Fruit fly (Drosophila melanogaster) whole organism, pupa: ENCODE measurements around the gene Cyp12a5.

Source experiments
- CG10348 ChIP-seq: fragments of 200-800 bp; sonication (Bioruptor generic); IDR thresholded peaks from 2 replicates; pipeline ENCODE4 v1.3.6; 2022; ENCODE audit warnings: missing biosample characterization, missing genetic modification characterization
- CG12605 ChIP-seq: fragments of 200-800 bp; sonication (Bioruptor generic); IDR thresholded peaks from 2 replicates; pipeline ENCODE4 v1.3.6; 2022; ENCODE audit warnings: missing biosample characterization, missing genetic modification characterization
- CG13204 ChIP-seq: fragments of 200-800 bp; sonication (Bioruptor generic); optimal IDR thresholded peaks from 2 replicates; lab custom pipeline; 2018; ENCODE audit warnings: missing biosample characterization, mild to moderate bottlenecking, missing genetic modification characterization, moderate library complexity
- CG14655 ChIP-seq: fragments of 200-800 bp; sonication (Bioruptor generic); optimal IDR thresholded peaks from 3 replicates; lab custom pipeline; 2017; ENCODE audit warnings: mild to moderate bottlenecking, missing biosample characterization, missing genetic modification reagents, missing genetic modification characterization
- CG15710 ChIP-seq: fragments of 200-800 bp; sonication (Bioruptor generic); optimal IDR thresholded peaks from 2 replicates; lab custom pipeline; 2018; ENCODE audit warnings: missing biosample characterization, mild to moderate bottlenecking, missing genetic modification characterization, moderate library complexity
- CG17806 ChIP-seq: fragments of 200-800 bp; sonication (Bioruptor generic); optimal IDR thresholded peaks from 2 replicates; lab custom pipeline; 2018; ENCODE audit warnings: missing biosample characterization, mild to moderate bottlenecking, missing genetic modification characterization, moderate library complexity
- CG32121 ChIP-seq: fragments of 200-800 bp; sonication (Bioruptor generic); IDR thresholded peaks from 2 replicates; pipeline ENCODE4 v1.3.6; 2022; ENCODE audit warnings: missing biosample characterization, missing genetic modification characterization
- CG34367 ChIP-seq: fragments of 200-800 bp; sonication (Bioruptor generic); optimal IDR thresholded peaks from 2 replicates; lab custom pipeline; 2018; ENCODE audit warnings: missing biosample characterization, mild to moderate bottlenecking, missing genetic modification characterization
- CG4496 ChIP-seq: fragments of 200-800 bp; sonication (Bioruptor generic); IDR thresholded peaks from 3 replicates; pipeline ENCODE4 v1.3.6; 2022; ENCODE audit warnings: missing biosample characterization, missing genetic modification characterization
- CG8159 ChIP-seq: fragments of 200-800 bp; sonication (Bioruptor generic); optimal IDR thresholded peaks from 3 replicates; lab custom pipeline; 2018; ENCODE audit warnings: missing biosample characterization, mild to moderate bottlenecking, missing genetic modification characterization, moderate library complexity
- CG8301 ChIP-seq: fragments of 200-800 bp; sonication (Bioruptor generic); optimal IDR thresholded peaks from 2 replicates; lab custom pipeline; 2018; ENCODE audit warnings: missing biosample characterization, mild to moderate bottlenecking, missing genetic modification characterization
- CG9948 ChIP-seq: fragments of 200-800 bp; sonication (Bioruptor generic); optimal IDR thresholded peaks from 2 replicates; lab custom pipeline; 2018; ENCODE audit warnings: missing biosample characterization, mild to moderate bottlenecking, missing genetic modification characterization, moderate library complexity
- D1 ChIP-seq: fragments of 200-800 bp; sonication (Bioruptor generic); optimal IDR thresholded peaks from 2 replicates; lab custom pipeline; 2018; ENCODE audit warnings: missing biosample characterization, mild to moderate bottlenecking, missing genetic modification characterization, moderate library complexity
- EcR ChIP-seq: fragments of 200-800 bp; sonication (Bioruptor generic); optimal IDR thresholded peaks from 3 replicates; lab custom pipeline; 2019; ENCODE audit warnings: missing biosample characterization, missing genetic modification characterization, mild to moderate bottlenecking, moderate library complexity, missing genetic modification reagents
- Ets98B ChIP-seq: fragments of 200-800 bp; sonication (Bioruptor generic); IDR thresholded peaks from 2 replicates; pipeline ENCODE4 v1.3.6; 2022; ENCODE audit warnings: missing biosample characterization, missing genetic modification characterization
- Pif1A ChIP-seq: fragments of 200-800 bp; sonication (Bioruptor generic); optimal IDR thresholded peaks from 3 replicates; lab custom pipeline; 2016; ENCODE audit warnings: missing biosample characterization, missing genetic modification characterization
- Pif1B ChIP-seq: fragments of 200-800 bp; sonication (Bioruptor generic); optimal IDR thresholded peaks from 3 replicates; lab custom pipeline; 2016; ENCODE audit warnings: missing biosample characterization, missing genetic modification characterization
- Snoo ChIP-seq: fragments of 200-800 bp; sonication (Bioruptor generic); optimal IDR thresholded peaks from 3 replicates; lab custom pipeline; 2017; ENCODE audit warnings: missing biosample characterization, mild to moderate bottlenecking, missing genetic modification characterization, inconsistent platforms
- fd96Ca ChIP-seq: fragments of 200-800 bp; sonication (Bioruptor generic); IDR thresholded peaks from 3 replicates; pipeline ENCODE4 v1.3.6; 2022; ENCODE audit warnings: missing biosample characterization, missing genetic modification characterization
- gl ChIP-seq: fragments of 200-800 bp; sonication (Bioruptor generic); optimal IDR thresholded peaks from 2 replicates; lab custom pipeline; 2018; ENCODE audit warnings: missing biosample characterization, mild to moderate bottlenecking, missing genetic modification characterization
- rn ChIP-seq: fragments of 200-800 bp; sonication (Bioruptor generic); IDR thresholded peaks from 2 replicates; pipeline ENCODE4 v1.3.6; 2022; ENCODE audit warnings: missing biosample characterization, missing genetic modification characterization

Cyp12a5 gene

dm6 chr3R:19134957-19135356, 2.5 kb downstream of the Cyp12a5 start, which contains the start of gene Cyp12a4:
Gene Cyp12a4, plus strand, starts transcription at chr3R:19135158.
- no peak for TF ChIP-seq Snoo

- TF ChIP-seq Ets98B = peak; percentile 81; the same call in 1 of the 2 replicates
- peak; percentile 27 for TF ChIP-seq EcR (GFP tag; lab: Kevin White, UChicago)
- TF ChIP-seq CG34367 (tag; lab: Kevin White, UChicago) = peak; percentile 40
- peak; percentile 74 for TF ChIP-seq fd96Ca (GFP tag; lab: Robert Waterston, UW)
- TF ChIP-seq CG8159 (tag; lab: Kevin White, UChicago) = peak; percentile 63
- 0 out of 2 replicates have a peak, but pooled peaks have one; percentile 7 for TF ChIP-seq CG10348 (GFP tag; lab: Robert Waterston, UW)
- no peak for TF ChIP-seq rn (GFP tag; lab: Robert Waterston, UW)
- TF ChIP-seq Pif1B (GFP tag; lab: Kevin White, UChicago) = peak; percentile 84
- TF ChIP-seq CG12605 = peak; percentile 89
- peak; percentile 94 for TF ChIP-seq gl (tag; lab: Kevin White, UChicago)
- TF ChIP-seq CG4496 = peak; percentile 90
- TF ChIP-seq CG15710 (tag; lab: Kevin White, UChicago) = peak; percentile 48
- no peak for TF ChIP-seq D1 (tag; lab: Kevin White, UChicago)
- peak; percentile 40 for TF ChIP-seq CG17806 (tag; lab: Kevin White, UChicago)
- peak; percentile 92 for TF ChIP-seq CG13204 (GFP tag; lab: Kevin White, UChicago)
- TF ChIP-seq Snoo = peak; percentile 77
- peak; percentile 37 for TF ChIP-seq CG9948 (tag; lab: Kevin White, UChicago)
- peak; percentile 87 for TF ChIP-seq Pif1A (GFP tag; lab: Kevin White, UChicago)
- TF ChIP-seq CG14655 (GFP tag; lab: Kevin White, UChicago) = peak; percentile 82
- peak; percentile 82 for TF ChIP-seq CG32121 (GFP tag; lab: Robert Waterston, UW)
- peak; percentile 76 for TF ChIP-seq CG8301 (tag; lab: Kevin White, UChicago)
- TF ChIP-seq, all 21 proteins: peak for 19
These were observed 15.2 kb downstream of the Cyp12a5 start, which contains the start of gene Ppcs for dm6 chr3R:19147511-19148239. Gene Ppcs, minus strand, starts transcription at chr3R:19147910.

dm6 chr3R:19150856-19151651, 18.6 kb downstream of the Cyp12a5 start:
- TF ChIP-seq gl (tag; lab: Kevin White, UChicago) = no peak
- no peak for TF ChIP-seq CG15710 (tag; lab: Kevin White, UChicago)
- TF ChIP-seq rn (GFP tag; lab: Robert Waterston, UW) = no peak
- no peak for TF ChIP-seq CG8159 (tag; lab: Kevin White, UChicago)
- TF ChIP-seq fd96Ca (GFP tag; lab: Robert Waterston, UW) = no peak
- TF ChIP-seq CG9948 (tag; lab: Kevin White, UChicago) = no peak
- no peak for TF ChIP-seq CG34367 (tag; lab: Kevin White, UChicago)
- no peak for TF ChIP-seq EcR (GFP tag; lab: Kevin White, UChicago)
- TF ChIP-seq CG14655 (GFP tag; lab: Kevin White, UChicago) = no peak

dm6 chr3R:19151848-19152787, 19.7 kb downstream of the Cyp12a5 start:
- TF ChIP-seq fd96Ca (GFP tag; lab: Robert Waterston, UW) (no peak), Snoo (peak; percentile 13), CG15710 (tag; lab: Kevin White, UChicago) (peak; percentile 2), CG10348 (GFP tag; lab: Robert Waterston, UW) (no peak), rn (GFP tag; lab: Robert Waterston, UW) (no peak), CG13204 (GFP tag; lab: Kevin White, UChicago) (no peak), CG9948 (tag; lab: Kevin White, UChicago) (no peak), D1 (tag; lab: Kevin White, UChicago) (no peak), CG17806 (tag; lab: Kevin White, UChicago) (no peak), Pif1B (GFP tag; lab: Kevin White, UChicago) (no peak), CG8159 (tag; lab: Kevin White, UChicago) (peak; percentile 9), CG12605 (peak; percentile 45; the same call in 1 of the 2 replicates), CG4496 (peak; percentile 44; the same call in 1 of the 3 replicates), CG34367 (tag; lab: Kevin White, UChicago) (no peak), Ets98B (peak; percentile 67), CG14655 (GFP tag; lab: Kevin White, UChicago) (no peak), gl (tag; lab: Kevin White, UChicago) (no peak), Pif1A (GFP tag; lab: Kevin White, UChicago) (peak; percentile 14), EcR (GFP tag; lab: Kevin White, UChicago) (no peak), CG8301 (tag; lab: Kevin White, UChicago) (no peak), CG32121 (GFP tag; lab: Robert Waterston, UW) (peak; percentile 62)
- TF ChIP-seq, all 21 proteins: peak for 8
